Worm (Caenorhabditis elegans): ENCODE data around the gene C56A3.4.
A peak's percentile ranks its signal among the peaks of the same experiment; 100 is the strongest.

The C56A3.4 gene

ce11 chrV:13556746-13557145 is 5.2 kb upstream of the C56A3.4 start, which contains the start of gene cav-2 (continued):
- TF ChIP-seq ccch-3 (GFP tag; optimal IDR thresholded peaks at IDR 0.05) (no peak), rcor-1 (GFP tag; IDR thresholded peaks at IDR 0.05) (peak; percentile 71), nfya-1 (tag; optimal IDR thresholded peaks at IDR 0.05; ENCODE audit: borderline replicate concordance, insufficient read depth) (no peak), F37B4.10 (GFP tag; IDR thresholded peaks at IDR 0.05) (no peak), Y95B8A.8 (GFP tag; IDR thresholded peaks at IDR 0.05) (peak; percentile 71; the same call in 1 of the 2 replicates), C06A6.2 (GFP tag; conservative IDR thresholded peaks at IDR 0.05) (0 out of 2 replicates have a peak, but pooled peaks have one; percentile 28), ztf-26 (tag; optimal IDR thresholded peaks at IDR 0.05) (no peak), ztf-6 (GFP tag; IDR thresholded peaks at IDR 0.05) (no peak), lin-54 (GFP tag; optimal IDR thresholded peaks at IDR 0.05) (peak; percentile 95), egl-18 (GFP tag; IDR thresholded peaks at IDR 0.05) (no peak), lag-1 (GFP tag; IDR thresholded peaks at IDR 0.05) (0 out of 2 replicates have a peak, but pooled peaks have one; percentile 66), rec-8 (tag; optimal IDR thresholded peaks at IDR 0.05) (peak in 1 of 2 experiments; percentile 66), F33H1.4 (GFP tag; IDR thresholded peaks at IDR 0.05) (peak; percentile 44), C17E4.6 (GFP tag; IDR thresholded peaks at IDR 0.05) (no peak), ztf-3 (GFP tag; optimal IDR thresholded peaks at IDR 0.05) (peak; percentile 20), zfh-2 (GFP tag; conservative IDR thresholded peaks at IDR 0.05) (no peak), dox-1 (GFP tag; IDR thresholded peaks at IDR 0.05) (peak; percentile 83), lin-35 (GFP tag; optimal IDR thresholded peaks at IDR 0.05) (peak in 2 of 3 experiments; percentile 77 to 88), hmg-20 (GFP tag; IDR thresholded peaks at IDR 0.05) (peak; percentile 66; the same call in 1 of the 2 replicates), hlh-12 (tag; optimal IDR thresholded peaks at IDR 0.05) (no peak), Y53F4B.3 (GFP tag; IDR thresholded peaks at IDR 0.05) (no peak), pha-4 (tag; optimal IDR thresholded peaks at IDR 0.05) (no peak), lin-40 (tag; optimal IDR thresholded peaks at IDR 0.05) (peak; percentile 72), K11D2.4 (GFP tag; IDR thresholded peaks at IDR 0.05) (no peak), Y79H2A.3 (GFP tag; conservative IDR thresholded peaks at IDR 0.05) (no peak), snpc-1.3 (tag; optimal IDR thresholded peaks at IDR 0.05; ENCODE audit: insufficient read depth) (no peak), tbp1 (GFP tag; optimal IDR thresholded peaks at IDR 0.05) (peak; percentile 4), madf-8 (GFP tag; conservative IDR thresholded peaks at IDR 0.05) (peak; percentile 45), egrh-3 (GFP tag; IDR thresholded peaks at IDR 0.05) (no peak), xnd-1 (tag; optimal IDR thresholded peaks at IDR 0.05) (peak; percentile 4), T07F8.4 (tag; optimal IDR thresholded peaks at IDR 0.05) (no peak), madf-10 (tag; optimal IDR thresholded peaks at IDR 0.05) (peak; percentile 27), lsl-1 (GFP tag; optimal IDR thresholded peaks at IDR 0.05) (peak; percentile 36), sdz-38 (tag; optimal IDR thresholded peaks at IDR 0.05) (no peak), repo-1 (tag; optimal IDR thresholded peaks at IDR 0.05) (no peak), F10E7.11 (tag; optimal IDR thresholded peaks at IDR 0.05) (no peak), B0035.1 (tag; optimal IDR thresholded peaks at IDR 0.05) (peak; percentile 88), Y56A3A.18 (GFP tag; IDR thresholded peaks at IDR 0.05) (no peak), snpc-4 (GFP tag; optimal IDR thresholded peaks at IDR 0.05) (no peak), snpc-4 (tag; optimal IDR thresholded peaks at IDR 0.05) (peak in 2 of 4 experiments; percentile 40 to 78), hlh-26 (GFP tag; conservative IDR thresholded peaks at IDR 0.05) (no peak), sea-2 (GFP tag; IDR thresholded peaks at IDR 0.05) (no peak), hrde-1 (tag; optimal IDR thresholded peaks at IDR 0.05; ENCODE audit: borderline replicate concordance) (no peak), dpff-1 (tag; optimal IDR thresholded peaks at IDR 0.05) (no peak), nfya-2 (GFP tag; IDR thresholded peaks at IDR 0.05) (no peak), bed-1 (GFP tag; IDR thresholded peaks at IDR 0.05) (no peak), K12H6.12 (tag; optimal IDR thresholded peaks at IDR 0.05) (peak; percentile 51), F39B2.1 (GFP tag; IDR thresholded peaks at IDR 0.05) (no peak), efl-1 (GFP tag; optimal IDR thresholded peaks at IDR 0.05) (peak; percentile 74)
